Worm (Caenorhabditis elegans) whole organism, L2 larva: Measurements from ENCODE around the gene clec-54.
"Not testable (repeated sequence)": the region's sequence is repeated elsewhere in the genome, so short reads cannot be mapped to it uniquely, and the experiment has no call there.

Experiments used
- C34F6.9 ChIP-seq: fragments of 150-350 bp; optimal IDR thresholded peaks from 2 replicates; lab custom pipeline; 2014; ENCODE audit warnings: missing biosample characterization, missing genetic modification characterization
- F13H6.1 ChIP-seq: sonication (generic microtip); optimal IDR thresholded peaks from 2 replicates; lab custom pipeline; 2016; ENCODE audit warnings: missing genetic modification characterization, missing compliant biosample characterization
- Y55F3AM.14 ChIP-seq: fragments of 200-800 bp; sonication (Bioruptor generic); optimal IDR thresholded peaks from 2 replicates; lab custom pipeline; 2018; ENCODE audit warnings: mild to moderate bottlenecking, missing genetic modification characterization, missing compliant biosample characterization
- alr-1 ChIP-seq: fragments of 150-350 bp; optimal IDR thresholded peaks from 2 replicates; lab custom pipeline; 2014; ENCODE audit warnings: missing biosample characterization, missing genetic modification characterization
- aly-2 ChIP-seq: fragments of 150-350 bp; optimal IDR thresholded peaks from 2 replicates; lab custom pipeline; 2014; ENCODE audit warnings: missing biosample characterization, missing genetic modification characterization
- blmp-1 ChIP-seq: sonication (generic microtip); optimal IDR thresholded peaks from 2 replicates; lab custom pipeline; 2017; ENCODE audit warnings: missing genetic modification characterization, mild to moderate bottlenecking, missing compliant biosample characterization, antibody characterized with exemption, moderate library complexity; ENCODE audit not compliant: insufficient read depth
- ceh-16 ChIP-seq: fragments of 150-350 bp; optimal IDR thresholded peaks from 2 replicates; lab custom pipeline; 2014; ENCODE audit warnings: missing biosample characterization, missing genetic modification characterization
- ceh-82 ChIP-seq: fragments of 150-350 bp; optimal IDR thresholded peaks from 2 replicates; lab custom pipeline; 2014; ENCODE audit warnings: missing biosample characterization, missing genetic modification characterization
- egl-27 ChIP-seq: sonication (generic microtip); optimal IDR thresholded peaks from 3 replicates; lab custom pipeline; 2017; ENCODE audit warnings: missing biosample characterization, missing genetic modification reagents, missing genetic modification characterization
- elt-3 ChIP-seq: sonication (generic microtip); optimal IDR thresholded peaks from 2 replicates; lab custom pipeline; 2017; ENCODE audit warnings: missing biosample characterization, missing genetic modification characterization
- fos-1 ChIP-seq: fragments of 150-350 bp; optimal IDR thresholded peaks from 2 replicates; lab custom pipeline; 2014; ENCODE audit warnings: missing biosample characterization, missing genetic modification characterization
- gmeb-1 ChIP-seq: fragments of 150-350 bp; optimal IDR thresholded peaks from 2 replicates; lab custom pipeline; 2014; ENCODE audit warnings: missing biosample characterization, missing genetic modification characterization
- lin-11 ChIP-seq: fragments of 150-350 bp; sonication (generic microtip); optimal IDR thresholded peaks from 2 replicates; lab custom pipeline; 2014; ENCODE audit warnings: missing biosample characterization, missing genetic modification characterization, inconsistent platforms, mixed read lengths
- lin-13 ChIP-seq: fragments of 150-350 bp; optimal IDR thresholded peaks from 2 replicates; lab custom pipeline; 2014; ENCODE audit warnings: missing biosample characterization, missing genetic modification reagents, missing genetic modification characterization
- lsy-2 ChIP-seq, 2 experiments: fragments of 150-350 bp in 1 of 2; sonication (generic microtip) in 1 of 2; optimal IDR thresholded peaks; 2 replicates each; lab custom pipeline; 2014 to 2017; ENCODE audit warnings: missing biosample characterization in 2 of 2, missing genetic modification characterization in 2 of 2
- mab-5 ChIP-seq: fragments of 150-350 bp; optimal IDR thresholded peaks from 2 replicates; lab custom pipeline; 2014; ENCODE audit warnings: missing biosample characterization, missing genetic modification characterization
- mbf-1 ChIP-seq: sonication (generic microtip); optimal IDR thresholded peaks from 2 replicates; lab custom pipeline; 2017; ENCODE audit warnings: missing biosample characterization, missing genetic modification characterization
- mdl-1 ChIP-seq, 2 experiments: fragments of 150-350 bp in 1 of 2; sonication (generic microtip) in 1 of 2; optimal IDR thresholded peaks; 2 replicates each; lab custom pipeline; 2017; ENCODE audit warnings: missing biosample characterization in 2 of 2, missing genetic modification characterization in 2 of 2
- nhr-10 ChIP-seq: sonication (generic microtip); optimal IDR thresholded peaks from 2 replicates; lab custom pipeline; 2017; ENCODE audit warnings: missing biosample characterization, missing genetic modification characterization
- nhr-11 ChIP-seq: fragments of 150-350 bp; optimal IDR thresholded peaks from 2 replicates; lab custom pipeline; 2014; ENCODE audit warnings: missing biosample characterization, missing genetic modification characterization
- nhr-12 ChIP-seq: fragments of 150-350 bp; optimal IDR thresholded peaks from 2 replicates; lab custom pipeline; 2014; ENCODE audit warnings: missing biosample characterization, missing genetic modification characterization
- nhr-129 ChIP-seq: fragments of 150-350 bp; optimal IDR thresholded peaks from 2 replicates; lab custom pipeline; 2014; ENCODE audit warnings: missing biosample characterization, missing genetic modification characterization
- nhr-21 ChIP-seq: fragments of 150-350 bp; optimal IDR thresholded peaks from 2 replicates; lab custom pipeline; 2014; ENCODE audit warnings: missing biosample characterization, missing genetic modification characterization
- nhr-23 ChIP-seq: fragments of 150-350 bp; optimal IDR thresholded peaks from 2 replicates; lab custom pipeline; 2014; ENCODE audit warnings: missing biosample characterization, missing genetic modification reagents, missing genetic modification characterization
- nhr-237 ChIP-seq: fragments of 150-350 bp; optimal IDR thresholded peaks from 2 replicates; lab custom pipeline; 2014; ENCODE audit warnings: missing biosample characterization, missing genetic modification characterization
- nhr-6 ChIP-seq: fragments of 150-350 bp; optimal IDR thresholded peaks from 2 replicates; lab custom pipeline; 2014; ENCODE audit warnings: missing biosample characterization, missing genetic modification characterization
- nhr-77 ChIP-seq: fragments of 150-350 bp; optimal IDR thresholded peaks from 2 replicates; lab custom pipeline; 2014; ENCODE audit warnings: missing biosample characterization, missing genetic modification characterization
- sem-4 ChIP-seq: fragments of 150-350 bp; optimal IDR thresholded peaks from 2 replicates; lab custom pipeline; 2014; ENCODE audit warnings: missing biosample characterization, missing genetic modification reagents, missing genetic modification characterization
- sma-3 ChIP-seq: sonication (generic microtip); optimal IDR thresholded peaks from 2 replicates; lab custom pipeline; 2016; ENCODE audit warnings: missing genetic modification reagents, missing genetic modification characterization, missing compliant biosample characterization
- sma-9 ChIP-seq, 2 experiments: fragments of 150-350 bp in 1 of 2; sonication (generic microtip) in 1 of 2; optimal IDR thresholded peaks; 2 replicates each; lab custom pipeline; 2014 to 2016; ENCODE audit warnings: missing genetic modification characterization in 2 of 2, mild to moderate bottlenecking in 1 of 2, missing biosample characterization in 1 of 2, missing compliant biosample characterization in 1 of 2, missing genetic modification reagents in 1 of 2, moderate library complexity in 1 of 2
- snpc-4 ChIP-seq: fragments of 150-350 bp; optimal IDR thresholded peaks from 2 replicates; lab custom pipeline; 2014; ENCODE audit warnings: missing biosample characterization, missing genetic modification characterization
- unc-39 ChIP-seq: fragments of 150-350 bp; optimal IDR thresholded peaks from 2 replicates; lab custom pipeline; 2014; ENCODE audit warnings: missing biosample characterization, missing genetic modification characterization
- unc-55 ChIP-seq: fragments of 150-350 bp; sonication (generic microtip); optimal IDR thresholded peaks from 3 replicates; lab custom pipeline; 2014; ENCODE audit warnings: missing biosample characterization, missing genetic modification reagents, missing genetic modification characterization
- unc-62 ChIP-seq: fragments of 150-350 bp; optimal IDR thresholded peaks from 2 replicates; lab custom pipeline; 2014; ENCODE audit warnings: missing biosample characterization, missing genetic modification reagents, missing genetic modification characterization
- zag-1 ChIP-seq: fragments of 150-350 bp; optimal IDR thresholded peaks from 2 replicates; lab custom pipeline; 2014; ENCODE audit warnings: missing biosample characterization, missing genetic modification characterization
- ztf-1 ChIP-seq: fragments of 200-800 bp; sonication (Bioruptor generic); conservative IDR thresholded peaks from 2 replicates; pipeline ENCODE4 v1.3.6; 2022; ENCODE audit warnings: missing genetic modification characterization, missing compliant biosample characterization
- ztf-11 ChIP-seq: sonication (generic microtip); optimal IDR thresholded peaks from 2 replicates; lab custom pipeline; 2017; ENCODE audit warnings: missing biosample characterization, missing genetic modification characterization
- ztf-4 ChIP-seq: fragments of 150-350 bp; optimal IDR thresholded peaks from 2 replicates; lab custom pipeline; 2014; ENCODE audit warnings: missing biosample characterization, missing genetic modification characterization

clec-54 gene

DNA sequence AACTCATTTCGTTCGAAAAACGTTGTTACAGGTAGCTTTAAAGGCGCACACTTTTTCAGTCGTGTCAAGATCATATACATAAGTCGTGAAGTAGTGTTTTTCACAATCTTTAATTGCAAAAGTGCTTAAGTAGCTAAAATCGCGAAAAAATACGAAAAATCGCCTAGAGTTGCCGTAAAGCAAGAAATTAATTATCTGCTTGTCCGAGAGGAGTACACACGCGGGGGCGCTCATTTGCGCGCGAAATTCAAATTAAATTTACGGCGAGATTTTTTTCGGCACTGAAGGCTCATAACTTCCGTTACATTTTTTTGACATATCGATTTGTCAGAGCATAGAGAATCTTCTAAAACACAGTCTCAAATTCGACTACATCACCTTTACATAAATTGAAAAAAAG lies 16.6 kb upstream of the clec-54 start:
- no peak for TF ChIP-seq unc-55 (GFP tag; lab: Kevin White, UChicago)
- no peak for TF ChIP-seq gmeb-1
- no peak for TF ChIP-seq lsy-2 (tag; optimal IDR thresholded peaks at IDR 0.05; lab: Kevin White, UChicago)
- no peak for TF ChIP-seq nhr-12 (tag; lab: Kevin White, UChicago)
- no peak for TF ChIP-seq fos-1
- TF ChIP-seq ztf-1 (GFP tag; lab: Robert Waterston, UW), result no peak

ce11 chrV:14460615-14461102 lies 16.0 kb upstream of the clec-54 start, which contains the start of gene F08H9.2:
Gene F08H9.2, plus strand, starts transcription at chrV:14460665.
- no peak for TF ChIP-seq nhr-12 (tag; lab: Kevin White, UChicago)

ce11 chrV:14462653-14463052 lies 14.1 kb upstream of the clec-54 start:
- TF ChIP-seq F13H6.1 (tag; lab: Kevin White, UChicago), result no peak
- TF ChIP-seq nhr-237 (tag; lab: Kevin White, UChicago), result no peak
- no peak for TF ChIP-seq unc-55 (GFP tag; lab: Kevin White, UChicago)
- TF ChIP-seq ceh-82 (tag; lab: Kevin White, UChicago), result no peak
- TF ChIP-seq elt-3 (tag; lab: Kevin White, UChicago), result no peak
- TF ChIP-seq ztf-1 (GFP tag; lab: Robert Waterston, UW), result no peak
- TF ChIP-seq nhr-6 (tag; lab: Kevin White, UChicago), result no peak
- TF ChIP-seq, all 48 proteins: peak for 0

DNA sequence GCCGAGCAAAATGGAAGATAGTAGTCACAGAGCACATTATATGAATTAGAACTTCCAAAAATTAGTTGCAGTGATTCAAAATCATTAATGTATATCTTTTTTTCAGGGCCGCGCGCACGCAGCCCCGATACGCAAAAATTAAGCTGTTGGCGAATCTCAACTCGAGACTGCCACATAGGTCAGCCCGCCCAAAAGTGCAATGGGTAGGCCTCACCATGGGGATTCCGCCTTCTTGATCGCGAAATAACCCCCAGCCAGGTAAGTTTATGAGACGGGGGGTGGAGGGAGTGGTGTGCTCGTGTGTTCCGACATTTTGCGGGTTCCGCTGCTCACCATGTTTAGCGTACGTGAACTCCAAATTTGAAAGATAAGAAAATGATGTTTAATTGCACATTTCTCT lies 13.6 kb upstream of the clec-54 start, which contains the start of gene F08H9.3:
Gene F08H9.3 (minus strand): TSS at position 252 of the 400 bp plus-strand sequence.
- TF ChIP-seq snpc-4 (peak; percentile 85), gmeb-1 (peak; percentile 9), sma-9 (GFP tag; optimal IDR thresholded peaks at IDR 0.05; lab: Kevin White, UChicago) (peak; percentile 39)
- TF ChIP-seq sma-9 (tag; optimal IDR thresholded peaks at IDR 0.05; lab: Kevin White, UChicago), result not testable (repeated sequence)
- TF ChIP-seq, all 48 proteins: peak for 3; not testable (repeated sequence) for 45

DNA sequence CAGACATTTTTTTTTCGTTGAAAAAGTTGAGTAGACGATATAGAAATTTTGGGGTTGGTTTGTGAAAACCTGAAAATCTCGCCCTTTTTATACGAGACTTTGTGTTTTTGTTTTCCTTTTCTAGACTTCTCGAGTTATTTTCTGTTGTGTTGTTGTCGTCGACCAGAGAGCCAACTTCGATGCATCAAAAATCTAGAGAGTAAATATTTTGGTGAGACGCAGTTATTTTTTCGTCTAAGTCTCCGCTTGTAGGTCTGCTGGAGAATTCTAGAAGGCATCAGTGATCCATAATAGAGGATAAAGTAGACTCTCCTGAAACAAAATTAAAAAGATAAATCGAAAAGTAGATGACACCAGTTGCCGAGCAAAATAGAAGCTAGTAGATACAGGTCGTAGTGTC lies 12.3 kb upstream of the clec-54 start, which contains the start of gene F08H9.4:
Gene F08H9.4 (minus strand): TSS at position 61 of the 400 bp plus-strand sequence.
- TF ChIP-seq C34F6.9 (tag; lab: Kevin White, UChicago) (peak; percentile 45), unc-55 (GFP tag; lab: Kevin White, UChicago) (peak; percentile 20), nhr-129 (tag; lab: Kevin White, UChicago) (peak; percentile 0), ceh-82 (tag; lab: Kevin White, UChicago) (no peak)

DNA sequence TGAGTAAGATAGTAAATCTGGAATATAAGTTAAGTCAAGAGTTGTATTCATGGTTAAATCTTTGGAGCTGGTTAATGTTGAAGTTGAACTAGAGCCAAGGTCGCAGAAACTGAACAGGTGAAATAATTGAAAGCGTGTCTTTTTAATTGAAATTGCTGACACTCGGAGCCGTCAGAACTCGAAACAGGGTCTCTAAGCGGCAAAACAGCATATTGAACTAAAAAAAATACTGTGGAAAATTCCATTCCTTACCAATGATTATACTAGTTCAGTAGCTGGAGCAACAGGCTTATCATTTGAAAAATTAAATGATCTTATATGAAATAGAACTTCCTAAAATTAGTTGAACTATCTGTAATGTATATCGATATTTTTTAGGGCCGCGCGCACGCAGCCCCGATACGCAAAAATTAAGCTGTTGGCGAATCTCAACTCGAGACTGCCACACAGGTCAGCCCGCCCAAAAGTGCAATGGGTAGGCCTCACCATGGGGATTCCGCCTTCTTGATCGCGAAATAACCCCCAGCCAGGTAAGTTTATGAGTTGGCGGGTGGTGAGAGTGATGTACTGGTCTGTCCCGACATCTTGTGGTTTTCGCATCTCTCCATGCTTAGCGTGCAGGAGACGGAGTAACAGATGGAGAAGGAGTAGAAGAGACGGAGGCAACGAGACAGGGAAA lies 8.4 kb upstream of the clec-54 start, which contains the start of gene srz-97:
Gene srz-97 (minus strand): TSS at position 51 of the 679 bp plus-strand sequence.
- TF ChIP-seq ceh-16 (peak; percentile 51), ztf-1 (GFP tag; lab: Robert Waterston, UW) (no peak), C34F6.9 (tag; lab: Kevin White, UChicago) (peak; percentile 5), nhr-77 (tag; lab: Kevin White, UChicago) (no peak), ztf-11 (no peak), ztf-4 (tag; lab: Kevin White, UChicago) (no peak), ceh-82 (tag; lab: Kevin White, UChicago) (no peak), mdl-1 (tag; optimal IDR thresholded peaks at IDR 0.05; lab: Kevin White, UChicago) (no peak), sma-9 (GFP tag; optimal IDR thresholded peaks at IDR 0.05; lab: Kevin White, UChicago) (peak; percentile 73), sma-9 (tag; optimal IDR thresholded peaks at IDR 0.05; lab: Kevin White, UChicago) (no peak), unc-39 (tag; lab: Kevin White, UChicago) (no peak), lsy-2 (tag; optimal IDR thresholded peaks at IDR 0.05; lab: Kevin White, UChicago) (no peak), nhr-129 (tag; lab: Kevin White, UChicago) (peak; percentile 16), alr-1 (no peak), fos-1 (peak; percentile 13), mab-5 (no peak), elt-3 (tag; lab: Kevin White, UChicago) (no peak), unc-62 (GFP tag; lab: Kevin White, UChicago) (no peak), Y55F3AM.14 (GFP tag; lab: Kevin White, UChicago) (no peak), lin-11 (tag; lab: Kevin White, UChicago) (no peak), mbf-1 (tag; lab: Kevin White, UChicago) (no peak), aly-2 (tag; lab: Kevin White, UChicago) (no peak), unc-55 (GFP tag; lab: Kevin White, UChicago) (no peak), sem-4 (tag; lab: Kevin White, UChicago) (no peak), nhr-10 (tag; lab: Kevin White, UChicago) (no peak), nhr-11 (no peak), nhr-21 (peak; percentile 59), lin-13 (GFP tag; lab: Kevin White, UChicago) (peak; percentile 19), nhr-23 (no peak), blmp-1 (tag; lab: Kevin White, UChicago) (no peak), gmeb-1 (no peak), sma-3 (GFP tag; lab: Kevin White, UChicago) (peak; percentile 70), egl-27 (tag; lab: Kevin White, UChicago) (peak; percentile 20), zag-1 (tag; lab: Kevin White, UChicago) (peak; percentile 16), snpc-4 (peak; percentile 96)
